Worm (Caenorhabditis elegans) whole organism, L1 larva: ENCODE data around the gene C27D6.15.
"Not testable (repeated sequence)": the region's sequence is repeated elsewhere in the genome, so short reads cannot be mapped to it uniquely, and the experiment has no call there.

Source experiments
- nhr-76 ChIP-seq: sonication (generic microtip); optimal IDR thresholded peaks from 2 replicates; lab custom pipeline; 2017; ENCODE audit warnings: missing biosample characterization, missing genetic modification characterization
- snu-23 ChIP-seq: sonication (generic microtip); optimal IDR thresholded peaks from 2 replicates; lab custom pipeline; 2016; ENCODE audit warnings: missing genetic modification characterization, missing compliant biosample characterization
- zag-1 ChIP-seq: fragments of 150-350 bp; optimal IDR thresholded peaks from 2 replicates; lab custom pipeline; 2014; ENCODE audit warnings: missing biosample characterization, missing genetic modification characterization

ce11 chrII:5200205-5200604 is 28.5 kb downstream of the C27D6.15 start:
- not testable (repeated sequence) for TF ChIP-seq snu-23 (GFP tag; lab: Kevin White, UChicago); zag-1 (tag; lab: Kevin White, UChicago); nhr-76 (tag; lab: Kevin White, UChicago)
